Worm (Caenorhabditis elegans) whole organism, late embryonic: ENCODE results near the gene pud-1.1.

ENCODE experiments used
- C08G9.2 ChIP-seq: sonication (generic microtip); optimal IDR thresholded peaks from 2 replicates; lab custom pipeline; 2016; ENCODE audit warnings: mild to moderate bottlenecking, missing genetic modification characterization, moderate library complexity, missing compliant biosample characterization
- K02D7.2 ChIP-seq: sonication (generic microtip); optimal IDR thresholded peaks from 2 replicates; lab custom pipeline; 2017; ENCODE audit warnings: mild to moderate bottlenecking, missing genetic modification characterization, missing compliant biosample characterization
- ahr-1 ChIP-seq: sonication (generic microtip); optimal IDR thresholded peaks from 2 replicates; lab custom pipeline; 2016; ENCODE audit warnings: missing genetic modification characterization, missing compliant biosample characterization
- ceh-2 ChIP-seq: sonication (generic microtip); optimal IDR thresholded peaks from 2 replicates; lab custom pipeline; 2016; ENCODE audit warnings: missing genotype, missing genetic modification characterization, missing compliant biosample characterization
- ceh-22 ChIP-seq: sonication (generic microtip); optimal IDR thresholded peaks from 2 replicates; lab custom pipeline; 2017; ENCODE audit warnings: missing biosample characterization, missing genetic modification characterization
- ceh-30 ChIP-seq: fragments of 150-350 bp; optimal IDR thresholded peaks from 2 replicates; lab custom pipeline; 2014; ENCODE audit warnings: missing biosample characterization, missing genetic modification characterization
- ceh-31 ChIP-seq: sonication (generic microtip); optimal IDR thresholded peaks from 2 replicates; lab custom pipeline; 2016; ENCODE audit warnings: missing genetic modification characterization, missing compliant biosample characterization
- ceh-34 ChIP-seq: sonication (generic microtip); optimal IDR thresholded peaks from 2 replicates; lab custom pipeline; 2016; ENCODE audit warnings: mild to moderate bottlenecking, missing genetic modification characterization, missing compliant biosample characterization
- ceh-45 ChIP-seq: fragments of 200-800 bp; sonication (Bioruptor generic); IDR thresholded peaks from 2 replicates; pipeline ENCODE4 v1.3.6; 2022; ENCODE audit warnings: missing genetic modification reagents, missing genetic modification characterization, missing compliant biosample characterization
- ceh-48 ChIP-seq: sonication (generic microtip); optimal IDR thresholded peaks from 2 replicates; lab custom pipeline; 2016; ENCODE audit warnings: missing genetic modification characterization, inconsistent platforms, missing compliant biosample characterization
- ceh-6 ChIP-seq: fragments of 200-800 bp; sonication (Bioruptor generic); optimal IDR thresholded peaks from 2 replicates; lab custom pipeline; 2018; ENCODE audit warnings: mild to moderate bottlenecking, missing genetic modification characterization, missing compliant biosample characterization
- ets-4 ChIP-seq: sonication (generic microtip); optimal IDR thresholded peaks from 2 replicates; lab custom pipeline; 2016; ENCODE audit warnings: missing genetic modification characterization, missing compliant biosample characterization
- gmeb-2 ChIP-seq: sonication (generic microtip); optimal IDR thresholded peaks from 2 replicates; lab custom pipeline; 2016; ENCODE audit warnings: missing genetic modification characterization, inconsistent platforms, missing compliant biosample characterization
- hlh-13 ChIP-seq: fragments of 200-800 bp; sonication (Bioruptor generic); optimal IDR thresholded peaks from 2 replicates; lab custom pipeline; 2018; ENCODE audit warnings: mild to moderate bottlenecking, missing genetic modification characterization, missing compliant biosample characterization
- hlh-15 ChIP-seq: sonication (generic microtip); optimal IDR thresholded peaks from 2 replicates; lab custom pipeline; 2016; ENCODE audit warnings: missing genetic modification characterization, missing compliant biosample characterization
- hlh-30 ChIP-seq: sonication (generic microtip); optimal IDR thresholded peaks from 2 replicates; lab custom pipeline; 2017; ENCODE audit warnings: antibody characterized with exemption, missing genetic modification characterization, missing compliant biosample characterization; ENCODE audit not compliant: insufficient read depth
- lin-11 ChIP-seq: fragments of 200-800 bp; sonication (Bioruptor generic); optimal IDR thresholded peaks from 2 replicates; lab custom pipeline; 2018; ENCODE audit warnings: mild to moderate bottlenecking, missing genetic modification characterization, missing compliant biosample characterization
- madf-2 ChIP-seq: sonication (generic microtip); optimal IDR thresholded peaks from 2 replicates; lab custom pipeline; 2017; ENCODE audit warnings: missing genetic modification characterization, missing compliant biosample characterization
- mec-3 ChIP-seq: sonication (generic microtip); optimal IDR thresholded peaks from 2 replicates; lab custom pipeline; 2016; ENCODE audit warnings: borderline replicate concordance, missing genetic modification characterization, missing compliant biosample characterization
- nfya-1 ChIP-seq: sonication (generic microtip); optimal IDR thresholded peaks from 2 replicates; lab custom pipeline; 2017; ENCODE audit warnings: missing genetic modification characterization, mild to moderate bottlenecking, missing compliant biosample characterization, antibody characterized with exemption, moderate library complexity
- odd-2 ChIP-seq: sonication (generic microtip); optimal IDR thresholded peaks from 2 replicates; lab custom pipeline; 2017; ENCODE audit warnings: antibody characterized with exemption, mild to moderate bottlenecking, missing genetic modification characterization, missing compliant biosample characterization
- pat-9 ChIP-seq: fragments of 200-800 bp; sonication (Bioruptor generic); optimal IDR thresholded peaks from 2 replicates; lab custom pipeline; 2018; ENCODE audit warnings: mild to moderate bottlenecking, missing genetic modification characterization, moderate library complexity, missing compliant biosample characterization
- pha-2 ChIP-seq: sonication (generic microtip); optimal IDR thresholded peaks from 2 replicates; lab custom pipeline; 2017; ENCODE audit warnings: mild to moderate bottlenecking, missing genetic modification characterization, missing compliant biosample characterization
- pqm-1 ChIP-seq: sonication (generic microtip); optimal IDR thresholded peaks from 2 replicates; lab custom pipeline; 2016; ENCODE audit warnings: missing genetic modification characterization, missing compliant biosample characterization
- pros-1 ChIP-seq: fragments of 150-350 bp; optimal IDR thresholded peaks from 2 replicates; lab custom pipeline; 2014; ENCODE audit warnings: missing biosample characterization, missing genetic modification reagents, missing genetic modification characterization
- ref-2 ChIP-seq: sonication (generic microtip); optimal IDR thresholded peaks from 2 replicates; lab custom pipeline; 2016; ENCODE audit warnings: missing genetic modification characterization, missing compliant biosample characterization
- rnt-1 ChIP-seq: sonication (generic microtip); optimal IDR thresholded peaks from 2 replicates; lab custom pipeline; 2016; ENCODE audit warnings: missing genetic modification characterization, missing compliant biosample characterization
- sdc-2 ChIP-seq: sonication (generic microtip); optimal IDR thresholded peaks from 2 replicates; lab custom pipeline; 2016; ENCODE audit warnings: missing genotype, missing genetic modification characterization, missing compliant biosample characterization
- sox-2 ChIP-seq: fragments of 200-800 bp; sonication (Bioruptor generic); IDR thresholded peaks from 2 replicates; pipeline ENCODE4 v1.3.6; 2022; ENCODE audit warnings: missing genetic modification reagents, missing genetic modification characterization, missing compliant biosample characterization
- syd-9 ChIP-seq: sonication (generic microtip); optimal IDR thresholded peaks from 2 replicates; lab custom pipeline; 2016; ENCODE audit warnings: mild to moderate bottlenecking, missing genetic modification characterization, moderate library complexity, missing compliant biosample characterization
- tbx-2 ChIP-seq: sonication (generic microtip); optimal IDR thresholded peaks from 2 replicates; lab custom pipeline; 2016; ENCODE audit warnings: missing genetic modification characterization, missing compliant biosample characterization
- tbx-7 ChIP-seq: sonication (generic microtip); optimal IDR thresholded peaks from 2 replicates; lab custom pipeline; 2016; ENCODE audit warnings: missing genotype, missing genetic modification characterization, missing compliant biosample characterization
- unc-3 ChIP-seq, 2 experiments: fragments of 200-800 bp in 1 of 2; sonication (Bioruptor generic) in 1 of 2; sonication (generic microtip) in 1 of 2; conservative IDR thresholded peaks in 1 of 2; optimal IDR thresholded peaks in 1 of 2; 2 replicates each; pipeline versions ENCODE4 v1.3.6 to Lab custom; 2016 to 2022; ENCODE audit warnings: missing compliant biosample characterization in 2 of 2, missing genetic modification characterization in 2 of 2, missing genetic modification reagents in 1 of 2
- unc-42 ChIP-seq: sonication (generic microtip); optimal IDR thresholded peaks from 2 replicates; lab custom pipeline; 2016; ENCODE audit warnings: missing genotype, missing genetic modification characterization, missing compliant biosample characterization
- unc-86 ChIP-seq: sonication (generic microtip); optimal IDR thresholded peaks from 2 replicates; lab custom pipeline; 2016; ENCODE audit warnings: missing genetic modification characterization, missing compliant biosample characterization
- ztf-16 ChIP-seq: sonication (generic microtip); optimal IDR thresholded peaks from 2 replicates; lab custom pipeline; 2017; ENCODE audit warnings: missing genetic modification characterization, missing compliant biosample characterization

Gene pud-1.1

DNA sequence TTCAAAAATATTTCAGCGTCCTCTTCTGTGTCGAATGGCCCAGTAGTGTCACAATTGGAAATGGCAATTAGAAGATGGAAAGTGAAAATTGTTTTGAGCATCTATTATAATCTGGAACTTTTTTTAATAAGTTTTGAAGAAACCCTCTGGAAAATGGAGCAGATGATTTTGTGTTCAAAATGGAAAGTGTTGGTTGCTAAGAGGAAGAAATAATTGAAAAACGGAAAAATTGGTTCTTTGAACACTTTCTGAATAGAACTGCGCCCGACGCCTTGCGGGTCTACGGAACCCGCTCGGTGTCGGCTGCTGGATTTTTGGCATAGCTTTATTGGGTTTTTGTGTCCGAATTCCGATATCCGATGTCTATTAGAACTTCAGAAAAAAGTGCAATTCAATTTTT lies 5.9 kb downstream of the pud-1.1 start, which contains the start of gene irld-28:
Gene irld-28 (minus strand): TSS at position 101 of the 400 bp plus-strand sequence.
- TF ChIP-seq ceh-34 (tag; lab: Kevin White, UChicago): no peak
- TF ChIP-seq unc-86 (tag; lab: Kevin White, UChicago): no peak
- TF ChIP-seq ztf-16: no peak
- no peak for TF ChIP-seq sox-2 (GFP tag; lab: Robert Waterston, UW)
- TF ChIP-seq rnt-1 (tag; lab: Kevin White, UChicago): no peak
- TF ChIP-seq syd-9 (tag; lab: Kevin White, UChicago): no peak
- no peak for TF ChIP-seq madf-2 (tag; lab: Kevin White, UChicago)
- TF ChIP-seq ceh-30 (tag; lab: Kevin White, UChicago): no peak
- no peak for TF ChIP-seq sdc-2 (tag; lab: Kevin White, UChicago)
- no peak for TF ChIP-seq nfya-1 (tag; lab: Kevin White, UChicago)
- no peak for TF ChIP-seq unc-42 (tag; lab: Kevin White, UChicago)
- no peak for TF ChIP-seq hlh-13 (GFP tag; lab: Kevin White, UChicago)
- TF ChIP-seq pros-1 (tag; lab: Kevin White, UChicago): no peak
- no peak for TF ChIP-seq gmeb-2 (tag; lab: Kevin White, UChicago)
- TF ChIP-seq ref-2 (tag; lab: Kevin White, UChicago): no peak
- no peak for TF ChIP-seq pha-2 (tag; lab: Kevin White, UChicago)
- no peak for TF ChIP-seq hlh-30 (tag; lab: Kevin White, UChicago)
- no peak for TF ChIP-seq tbx-2

DNA sequence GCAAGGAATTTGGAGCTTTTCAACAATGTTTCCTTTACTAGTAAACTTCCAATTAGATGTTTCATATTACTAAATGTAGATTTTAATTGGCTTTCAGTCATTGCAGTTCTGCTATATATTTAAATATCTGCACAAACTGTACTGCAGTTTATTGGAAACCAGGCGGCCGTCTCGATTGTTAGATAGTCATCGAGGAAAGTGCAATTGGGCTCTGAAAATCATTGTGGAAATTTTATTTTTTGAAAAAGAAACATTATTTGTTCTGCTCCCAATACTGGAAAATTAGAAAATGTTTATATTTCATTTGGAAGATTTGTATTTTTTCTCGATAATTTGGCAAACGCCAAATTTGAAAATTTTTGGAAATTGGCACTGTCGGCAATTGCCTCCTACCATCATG lies 8.3 kb downstream of the pud-1.1 start, which contains the start of gene irld-29:
Gene irld-29 (minus strand): TSS at position 101 of the 400 bp plus-strand sequence.
- TF ChIP-seq ceh-2 (tag; lab: Kevin White, UChicago) (no peak), ceh-48 (no peak), ceh-31 (tag; lab: Kevin White, UChicago) (no peak), pha-2 (tag; lab: Kevin White, UChicago) (no peak), unc-3 (GFP tag; conservative IDR thresholded peaks at IDR 0.05; lab: Robert Waterston, UW) (no peak), unc-3 (tag; optimal IDR thresholded peaks at IDR 0.05; lab: Kevin White, UChicago) (no peak), lin-11 (tag; lab: Kevin White, UChicago) (no peak), tbx-7 (tag; lab: Kevin White, UChicago) (no peak), ets-4 (tag; lab: Kevin White, UChicago) (no peak), nfya-1 (tag; lab: Kevin White, UChicago) (no peak), C08G9.2 (tag; lab: Kevin White, UChicago) (no peak), sdc-2 (tag; lab: Kevin White, UChicago) (no peak), pqm-1 (tag; lab: Kevin White, UChicago) (no peak)

DNA sequence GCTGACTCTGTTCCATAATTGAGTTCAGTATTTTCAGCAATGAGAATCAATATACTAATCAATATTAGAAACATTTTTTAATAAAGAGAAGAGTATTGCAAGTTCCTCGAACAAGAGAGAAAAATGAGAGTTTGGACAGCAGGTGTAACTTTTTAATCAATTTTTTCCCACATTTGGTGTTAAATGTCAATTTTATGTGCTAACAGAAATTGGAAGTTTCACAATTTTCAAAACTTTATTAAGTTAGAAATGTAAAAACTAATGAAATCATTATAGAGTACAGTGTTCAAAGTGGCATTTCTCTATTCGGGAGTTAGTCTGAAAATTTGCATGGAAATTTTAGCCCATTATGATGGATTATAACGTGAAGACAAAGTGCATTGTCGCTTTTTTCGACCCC lies 11.1 kb downstream of the pud-1.1 start, which contains the start of gene irld-30:
Gene irld-30 (minus strand): TSS at position 101 of the 400 bp plus-strand sequence.
- TF ChIP-seq ztf-16: no peak
- no peak for TF ChIP-seq C08G9.2 (tag; lab: Kevin White, UChicago)
- no peak for TF ChIP-seq hlh-15
- no peak for TF ChIP-seq sdc-2 (tag; lab: Kevin White, UChicago)
- no peak for TF ChIP-seq ceh-6

- no peak for TF ChIP-seq ceh-31 (tag; lab: Kevin White, UChicago)
- no peak for TF ChIP-seq tbx-7 (tag; lab: Kevin White, UChicago)
- no peak for TF ChIP-seq K02D7.2 (tag; lab: Kevin White, UChicago)
- TF ChIP-seq ceh-22 (tag; lab: Kevin White, UChicago): no peak
- no peak for TF ChIP-seq sdc-2 (tag; lab: Kevin White, UChicago)
- no peak for TF ChIP-seq unc-86 (tag; lab: Kevin White, UChicago)
Measured at ce11 chrV:2342083-2342482, 11.9 kb downstream of the pud-1.1 start.

DNA sequence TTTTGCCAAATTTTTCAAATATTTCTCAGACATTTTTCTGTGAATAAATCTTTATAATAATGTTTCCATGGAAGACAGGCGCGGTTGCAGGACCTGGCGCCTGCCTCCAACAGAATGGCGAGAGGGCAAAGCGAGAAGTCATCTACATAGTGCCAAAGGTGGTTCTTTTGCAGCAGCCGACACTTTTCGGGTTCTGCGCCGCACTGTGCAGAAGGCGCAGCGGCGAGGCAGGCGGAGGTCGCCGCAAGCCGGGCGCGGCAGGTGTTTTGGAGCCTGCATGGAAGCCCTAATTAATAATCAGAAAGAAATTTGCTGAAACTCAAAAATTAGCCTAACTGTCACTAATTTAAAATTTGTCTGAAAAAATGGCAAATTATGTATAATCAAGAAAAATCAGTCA lies 13.3 kb downstream of the pud-1.1 start:
- TF ChIP-seq unc-42 (tag; lab: Kevin White, UChicago) (no peak), ets-4 (tag; lab: Kevin White, UChicago) (no peak), ahr-1 (tag; lab: Kevin White, UChicago) (no peak), ceh-45 (GFP tag; lab: Robert Waterston, UW) (no peak), pat-9 (tag; lab: Kevin White, UChicago) (no peak), odd-2 (no peak), mec-3 (tag; lab: Kevin White, UChicago) (no peak)
